Worm (Caenorhabditis elegans) whole organism, L2 larva: ENCODE results near the gene srh-99.

ENCODE experiments used
- R02D3.7 ChIP-seq: fragments of 150-350 bp; optimal IDR thresholded peaks from 2 replicates; lab custom pipeline; 2014; ENCODE audit warnings: missing biosample characterization, missing genetic modification characterization
- aly-2 ChIP-seq: fragments of 150-350 bp; optimal IDR thresholded peaks from 2 replicates; lab custom pipeline; 2014; ENCODE audit warnings: missing biosample characterization, missing genetic modification characterization
- ama-1 ChIP-seq: fragments of 150-350 bp; optimal IDR thresholded peaks from 2 replicates; lab custom pipeline; 2018; ENCODE audit warnings: inconsistent platforms
- ceh-16 ChIP-seq: fragments of 150-350 bp; optimal IDR thresholded peaks from 2 replicates; lab custom pipeline; 2014; ENCODE audit warnings: missing biosample characterization, missing genetic modification characterization
- mab-5 ChIP-seq: fragments of 150-350 bp; optimal IDR thresholded peaks from 2 replicates; lab custom pipeline; 2014; ENCODE audit warnings: missing biosample characterization, missing genetic modification characterization

DNA sequence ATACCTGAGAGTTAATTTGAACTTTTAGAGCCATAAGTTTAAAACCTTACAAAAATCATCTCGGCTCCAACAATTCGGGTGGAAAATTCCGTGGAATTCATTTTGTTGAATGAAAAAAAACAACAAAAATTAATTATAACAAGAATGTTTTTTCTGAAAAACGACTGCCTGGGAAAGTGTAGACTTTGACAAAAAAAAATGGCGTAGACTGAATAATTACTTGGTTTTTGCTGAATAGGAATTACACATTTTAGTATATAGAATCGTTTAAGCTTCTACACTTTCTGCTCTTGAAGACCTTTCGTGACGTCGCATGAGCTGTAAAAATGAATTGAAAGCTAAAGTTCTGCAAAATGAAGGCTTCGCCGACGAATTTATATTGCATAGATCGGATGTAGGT, 48.1 kb upstream of the srh-99 start, which contains the start of gene srx-112:
- TF ChIP-seq R02D3.7 (tag; lab: Kevin White, UChicago) (no peak), ama-1 (lab: Kevin White, UChicago) (no peak), mab-5 (no peak), aly-2 (no peak), ceh-16 (tag; lab: Kevin White, UChicago) (no peak)
